Comparison of ENCODE assay signal across 1 fruit fly cellular context in the genomic region with DNA sequence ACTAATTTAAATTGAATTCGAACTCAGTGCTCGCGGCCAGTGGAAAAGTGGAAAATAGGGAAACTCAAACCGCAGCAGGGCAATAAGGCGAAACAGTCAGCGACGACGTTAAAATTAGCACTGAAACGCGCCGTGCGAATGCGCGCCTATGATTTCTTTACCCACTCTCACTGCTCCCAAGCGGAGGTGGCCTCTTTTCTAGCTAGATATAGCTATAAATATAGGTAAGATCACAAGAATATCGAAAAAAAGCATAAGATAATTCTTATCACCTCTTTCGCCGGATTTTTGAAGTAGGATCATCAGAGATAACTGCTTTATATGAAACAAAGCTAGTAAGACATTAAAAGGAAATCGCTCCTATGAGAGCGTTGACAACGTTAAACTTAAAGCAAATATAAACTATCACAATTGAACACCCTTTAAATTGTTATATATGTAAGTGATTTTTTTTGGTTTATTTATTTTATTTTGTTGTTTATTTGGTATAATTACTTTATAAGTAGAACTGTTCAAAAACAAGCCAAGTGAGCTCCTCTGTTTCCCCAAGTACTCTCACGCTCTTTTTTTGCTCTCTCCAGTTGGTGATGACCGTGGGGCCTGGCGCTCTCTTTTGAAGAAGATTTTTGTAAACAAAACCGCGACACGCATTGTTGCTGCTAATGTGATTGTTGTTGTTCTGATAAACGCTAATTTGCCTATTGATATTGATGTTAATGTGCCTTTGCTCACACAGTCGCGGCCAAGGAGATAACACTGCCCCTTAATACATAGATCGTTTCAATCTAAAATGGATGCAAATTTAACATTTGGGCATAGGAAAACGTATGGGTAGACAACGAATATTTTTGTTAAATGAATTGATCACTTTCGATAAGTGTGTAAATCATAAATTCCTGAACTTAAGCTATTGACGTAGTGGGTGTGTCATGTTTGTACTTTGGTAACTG.
A peak's percentile ranks its signal among the peaks of the same experiment; 100 is the strongest.
TF ChIP-seq lines count a peak whose summit lies in the region.

A gene (minus strand): TSS at position 124 of the 950 bp plus-strand sequence.

TF ChIP-seq in whole organism, embryonic, 481 proteins besides CTCF, POLR2A, EP300 and RAD21 (continued from another document and continues in another):
- TF ChIP-seq CG12155 (GFP tag; optimal IDR thresholded peaks at IDR 0.05; lab: Kevin White, UChicago) = no peak
- no peak for TF ChIP-seq CG9609 (GFP tag; optimal IDR thresholded peaks at IDR 0.05; lab: Kevin White, UChicago)
- TF ChIP-seq bowl (GFP tag; IDR thresholded peaks at IDR 0.05; lab: Robert Waterston, UW) = no peak
- TF ChIP-seq bsh (GFP tag; optimal IDR thresholded peaks at IDR 0.05; lab: Kevin White, UChicago) = peak; percentile 6 to 23
- TF ChIP-seq CG14050 (GFP tag; IDR thresholded peaks at IDR 0.05; lab: Robert Waterston, UW) = no peak; the same call in 2 of the 3 replicates
- TF ChIP-seq CG12659 (GFP tag; optimal IDR thresholded peaks at IDR 0.05; lab: Kevin White, UChicago) = peak; percentile 44
- no peak for TF ChIP-seq Dll (GFP tag; IDR thresholded peaks at IDR 0.05; lab: Robert Waterston, UW; ENCODE audit: partially characterized antibody)
- TF ChIP-seq Med (GFP tag; lab: Kevin White, UChicago) = peak; percentile 94
- peak; percentile 3 for TF ChIP-seq shn (GFP tag; optimal IDR thresholded peaks at IDR 0.05; lab: Kevin White, UChicago)
- peak; percentile 13 for TF ChIP-seq HLH54F (GFP tag; optimal IDR thresholded peaks at IDR 0.05; lab: Kevin White, UChicago)
- TF ChIP-seq CG30020 (tag; optimal IDR thresholded peaks at IDR 0.05; lab: Kevin White, UChicago) = no peak
- TF ChIP-seq ac (GFP tag; optimal IDR thresholded peaks at IDR 0.05; lab: Kevin White, UChicago) = no peak
- TF ChIP-seq CG42726 (GFP tag; IDR thresholded peaks at IDR 0.05; lab: Robert Waterston, UW; ENCODE audit: partially characterized antibody) = no peak
- no peak for TF ChIP-seq CG15479 (GFP tag; optimal IDR thresholded peaks at IDR 0.05; lab: Kevin White, UChicago)
- peak; percentile 32 for TF ChIP-seq ewg (GFP tag; optimal IDR thresholded peaks at IDR 0.05; lab: Kevin White, UChicago)
- peak; percentile 0 for TF ChIP-seq CG15696 (tag; optimal IDR thresholded peaks at IDR 0.05; lab: Kevin White, UChicago)
- TF ChIP-seq CG16815 (GFP tag; optimal IDR thresholded peaks at IDR 0.05; lab: Kevin White, UChicago) = no peak
- TF ChIP-seq Awh (GFP tag; IDR thresholded peaks at IDR 0.05; lab: Robert Waterston, UW) = peak; percentile 90
- TF ChIP-seq CG9437 (GFP tag; optimal IDR thresholded peaks at IDR 0.05; lab: Kevin White, UChicago) = peak; percentile 58
- no peak for TF ChIP-seq sima (GFP tag; optimal IDR thresholded peaks at IDR 0.05; lab: Kevin White, UChicago)
- no peak for TF ChIP-seq sens-2 (GFP tag; IDR thresholded peaks at IDR 0.05; lab: Robert Waterston, UW)
- no peak for TF ChIP-seq z (GFP tag; IDR thresholded peaks at IDR 0.05; lab: Robert Waterston, UW)
- TF ChIP-seq chif (GFP tag; optimal IDR thresholded peaks at IDR 0.05; lab: Kevin White, UChicago) = peak; percentile 15 to 41
- TF ChIP-seq sc (optimal IDR thresholded peaks at IDR 0.05; lab: Kevin White, UChicago) = no peak
- no peak for TF ChIP-seq sc (GFP tag; optimal IDR thresholded peaks at IDR 0.05; lab: Kevin White, UChicago)
- peak; percentile 11 for TF ChIP-seq zfh2 (GFP tag; optimal IDR thresholded peaks at IDR 0.05; lab: Kevin White, UChicago)
- TF ChIP-seq lilli (GFP tag; optimal IDR thresholded peaks at IDR 0.05; lab: Kevin White, UChicago) = peak; percentile 44
- peak; percentile 41; the same call in 1 of the 3 replicates for TF ChIP-seq CG3726 (GFP tag; IDR thresholded peaks at IDR 0.05; lab: Robert Waterston, UW)
- TF ChIP-seq exex (tag; optimal IDR thresholded peaks at IDR 0.05; lab: Kevin White, UChicago) = peak; percentile 74
- TF ChIP-seq yki (optimal IDR thresholded peaks at IDR 0.05; lab: Kevin White, UChicago) = peak; percentile 30
- TF ChIP-seq Abd-B (GFP tag; optimal IDR thresholded peaks at IDR 0.05; lab: Kevin White, UChicago) = no peak
- peak; percentile 58 for TF ChIP-seq Nf-YC (tag; optimal IDR thresholded peaks at IDR 0.05; lab: Kevin White, UChicago)
- peak; percentile 48 for TF ChIP-seq MTF-1 (GFP tag; optimal IDR thresholded peaks at IDR 0.05; lab: Kevin White, UChicago; ENCODE audit: borderline replicate concordance)
- TF ChIP-seq CG7745 (tag; optimal IDR thresholded peaks at IDR 0.05; lab: Kevin White, UChicago) = no peak
- TF ChIP-seq CG8944 (GFP tag; optimal IDR thresholded peaks at IDR 0.05; lab: Kevin White, UChicago) = no peak
- no peak for TF ChIP-seq Hey (tag; optimal IDR thresholded peaks at IDR 0.05; lab: Kevin White, UChicago)
- peak; percentile 25 for TF ChIP-seq CG10462 (GFP tag; optimal IDR thresholded peaks at IDR 0.05; lab: Kevin White, UChicago)
- TF ChIP-seq CG11695 (GFP tag; IDR thresholded peaks at IDR 0.05; lab: Robert Waterston, UW) = peak; percentile 80
- TF ChIP-seq CG33557 (GFP tag; optimal IDR thresholded peaks at IDR 0.05; lab: Kevin White, UChicago) = no peak
- peak; percentile 6 for TF ChIP-seq crc (GFP tag; optimal IDR thresholded peaks at IDR 0.05; lab: Kevin White, UChicago)
- no peak for TF ChIP-seq vnd (GFP tag; IDR thresholded peaks at IDR 0.05; lab: Robert Waterston, UW; ENCODE audit: partially characterized antibody)
- peak; percentile 3 for TF ChIP-seq oc (tag; optimal IDR thresholded peaks at IDR 0.05; lab: Kevin White, UChicago)
- TF ChIP-seq CG9932 (GFP tag; IDR thresholded peaks at IDR 0.05; lab: Robert Waterston, UW) = peak; percentile 61
- TF ChIP-seq lab (GFP tag; optimal IDR thresholded peaks at IDR 0.05; lab: Kevin White, UChicago) = peak; percentile 75
- TF ChIP-seq crol (GFP tag; IDR thresholded peaks at IDR 0.05; lab: Robert Waterston, UW) = no peak
- TF ChIP-seq jing (GFP tag; optimal IDR thresholded peaks at IDR 0.05; lab: Kevin White, UChicago) = no peak
- peak; percentile 32 for TF ChIP-seq Blimp-1 (GFP tag; optimal IDR thresholded peaks at IDR 0.05; lab: Kevin White, UChicago)
- TF ChIP-seq CG6254 (GFP tag; optimal IDR thresholded peaks at IDR 0.05; lab: Kevin White, UChicago) = peak; percentile 54
- peak; percentile 53; the same call in 1 of the 2 replicates for TF ChIP-seq NFAT (GFP tag; IDR thresholded peaks at IDR 0.05; lab: Robert Waterston, UW)
- no peak for TF ChIP-seq usp (GFP tag; optimal IDR thresholded peaks at IDR 0.05; lab: Kevin White, UChicago)
- TF ChIP-seq CG17361 (GFP tag; IDR thresholded peaks at IDR 0.05; lab: Robert Waterston, UW) = peak; percentile 70; the same call in 2 of the 3 replicates
- no peak for TF ChIP-seq grn (GFP tag; optimal IDR thresholded peaks at IDR 0.05; lab: Kevin White, UChicago)
- no peak for TF ChIP-seq Bdp1 (GFP tag; optimal IDR thresholded peaks at IDR 0.05; lab: Kevin White, UChicago)
- 0 out of 2 replicates have a peak, but pooled peaks have one; percentile 46 for TF ChIP-seq chm (GFP tag; IDR thresholded peaks at IDR 0.05; lab: Robert Waterston, UW)
- no peak for TF ChIP-seq p53 (GFP tag; optimal IDR thresholded peaks at IDR 0.05; lab: Kevin White, UChicago)
- no peak for TF ChIP-seq D (optimal IDR thresholded peaks at IDR 0.05; lab: Kevin White, UChicago)
- TF ChIP-seq D (GFP tag; optimal IDR thresholded peaks at IDR 0.05; lab: Kevin White, UChicago) = peak; percentile 42
- peak; percentile 52 for TF ChIP-seq odd (GFP tag; optimal IDR thresholded peaks at IDR 0.05; lab: Kevin White, UChicago)
- no peak for TF ChIP-seq ttk (GFP tag; IDR thresholded peaks at IDR 0.05; lab: Robert Waterston, UW)
- peak; percentile 27 for TF ChIP-seq CG10267 (tag; optimal IDR thresholded peaks at IDR 0.05; lab: Kevin White, UChicago)
- no peak for TF ChIP-seq Lim3 (GFP tag; IDR thresholded peaks at IDR 0.05; lab: Robert Waterston, UW)
- peak; percentile 2 for TF ChIP-seq CG1602 (GFP tag; optimal IDR thresholded peaks at IDR 0.05; lab: Kevin White, UChicago)
- no peak; the same call in 2 of the 3 replicates for TF ChIP-seq B-H1 (GFP tag; IDR thresholded peaks at IDR 0.05; lab: Robert Waterston, UW)
- no peak for TF ChIP-seq CG16813 (GFP tag; IDR thresholded peaks at IDR 0.05; lab: Robert Waterston, UW; ENCODE audit: partially characterized antibody)
- TF ChIP-seq klu (GFP tag; IDR thresholded peaks at IDR 0.05; lab: Robert Waterston, UW) = no peak
- peak; percentile 33; the same call in 1 of the 2 replicates for TF ChIP-seq CG10366 (GFP tag; IDR thresholded peaks at IDR 0.05; lab: Robert Waterston, UW)
- no peak for TF ChIP-seq emc (GFP tag; optimal IDR thresholded peaks at IDR 0.05; lab: Kevin White, UChicago)
- TF ChIP-seq Dip3 (GFP tag; optimal IDR thresholded peaks at IDR 0.05; lab: Kevin White, UChicago) = peak; percentile 39
- TF ChIP-seq CG3407 (GFP tag; optimal IDR thresholded peaks at IDR 0.05; lab: Kevin White, UChicago) = no peak
- peak; percentile 38; the same call in 2 of the 3 replicates for TF ChIP-seq zfh1 (GFP tag; IDR thresholded peaks at IDR 0.05; lab: Robert Waterston, UW)
- TF ChIP-seq grau (tag; optimal IDR thresholded peaks at IDR 0.05; lab: Kevin White, UChicago) = peak; percentile 59
- TF ChIP-seq Usf (GFP tag; optimal IDR thresholded peaks at IDR 0.05; lab: Kevin White, UChicago) = no peak
- TF ChIP-seq Ptx1 (GFP tag; IDR thresholded peaks at IDR 0.05; lab: Robert Waterston, UW) = peak; percentile 44
- TF ChIP-seq ab (GFP tag; optimal IDR thresholded peaks at IDR 0.05; lab: Kevin White, UChicago) = no peak
- no peak for TF ChIP-seq CG10321 (GFP tag; IDR thresholded peaks at IDR 0.05; lab: Robert Waterston, UW)
- no peak for TF ChIP-seq ato (GFP tag; IDR thresholded peaks at IDR 0.05; lab: Robert Waterston, UW; ENCODE audit: partially characterized antibody)
- TF ChIP-seq CG14710 (tag; optimal IDR thresholded peaks at IDR 0.05; lab: Kevin White, UChicago) = peak; percentile 0
- TF ChIP-seq CG15269 (tag; optimal IDR thresholded peaks at IDR 0.05; lab: Kevin White, UChicago) = peak; percentile 65
- TF ChIP-seq sr (GFP tag; IDR thresholded peaks at IDR 0.05; lab: Robert Waterston, UW) = 0 out of 3 replicates have a peak, but pooled peaks have one; percentile 26
- 0 out of 3 replicates have a peak, but pooled peaks have one; percentile 31 for TF ChIP-seq Opbp (GFP tag; IDR thresholded peaks at IDR 0.05; lab: Robert Waterston, UW; ENCODE audit: partially characterized antibody)
- TF ChIP-seq Gug (GFP tag; IDR thresholded peaks at IDR 0.05; lab: Robert Waterston, UW) = peak; percentile 9; the same call in 1 of the 4 replicates
- TF ChIP-seq cwo (GFP tag; optimal IDR thresholded peaks at IDR 0.05; lab: Kevin White, UChicago) = peak; percentile 44
- peak; percentile 22 for TF ChIP-seq CG17829 (tag; optimal IDR thresholded peaks at IDR 0.05; lab: Kevin White, UChicago)
- TF ChIP-seq dm (GFP tag; optimal IDR thresholded peaks at IDR 0.05; lab: Kevin White, UChicago) = no peak
- no peak for TF ChIP-seq ssp (GFP tag; IDR thresholded peaks at IDR 0.05; lab: Robert Waterston, UW)
- no peak for TF ChIP-seq Lpt (GFP tag; optimal IDR thresholded peaks at IDR 0.05; lab: Kevin White, UChicago)
- TF ChIP-seq wek (GFP tag; optimal IDR thresholded peaks at IDR 0.05; lab: Kevin White, UChicago) = peak; percentile 67
- TF ChIP-seq Eip74EF (GFP tag; optimal IDR thresholded peaks at IDR 0.05; lab: Kevin White, UChicago) = peak in 1 of 2 experiments; percentile 36
- TF ChIP-seq CG2202 (tag; optimal IDR thresholded peaks at IDR 0.05; lab: Kevin White, UChicago) = no peak
- no peak for TF ChIP-seq CG4328 (GFP tag; optimal IDR thresholded peaks at IDR 0.05; lab: Kevin White, UChicago)
- TF ChIP-seq YL-1 (GFP tag; optimal IDR thresholded peaks at IDR 0.05; lab: Kevin White, UChicago) = no peak
- TF ChIP-seq CG14667 (GFP tag; IDR thresholded peaks at IDR 0.05; lab: Robert Waterston, UW) = no peak
- peak; percentile 63; the same call in 1 of the 2 replicates for TF ChIP-seq stc (GFP tag; IDR thresholded peaks at IDR 0.05; lab: Robert Waterston, UW)
- peak; percentile 4 for TF ChIP-seq pnt (GFP tag; optimal IDR thresholded peaks at IDR 0.05; lab: Kevin White, UChicago)
- TF ChIP-seq Asciz (GFP tag; optimal IDR thresholded peaks at IDR 0.05; lab: Kevin White, UChicago) = peak; percentile 42
- peak; percentile 14 for TF ChIP-seq CG18619 (GFP tag; optimal IDR thresholded peaks at IDR 0.05; lab: Kevin White, UChicago)
- peak; percentile 10 for TF ChIP-seq CG13296 (GFP tag; optimal IDR thresholded peaks at IDR 0.05; lab: Kevin White, UChicago)
- TF ChIP-seq CG8089 (GFP tag; optimal IDR thresholded peaks at IDR 0.05; lab: Kevin White, UChicago) = peak; percentile 37
- peak; percentile 32 for TF ChIP-seq HmgZ (tag; optimal IDR thresholded peaks at IDR 0.05; lab: Kevin White, UChicago)
- no peak for TF ChIP-seq sna (GFP tag; IDR thresholded peaks at IDR 0.05; lab: Robert Waterston, UW; ENCODE audit: partially characterized antibody)
- no peak for TF ChIP-seq Ets97D (GFP tag; optimal IDR thresholded peaks at IDR 0.05; lab: Kevin White, UChicago)
- TF ChIP-seq CG14965 (GFP tag; optimal IDR thresholded peaks at IDR 0.05; lab: Kevin White, UChicago; ENCODE audit: borderline replicate concordance) = no peak
- no peak for TF ChIP-seq Sin3A (optimal IDR thresholded peaks at IDR 0.05; lab: Kevin White, UChicago)
- peak; percentile 48 for TF ChIP-seq eyg (GFP tag; optimal IDR thresholded peaks at IDR 0.05; lab: Kevin White, UChicago)
- TF ChIP-seq Myb (GFP tag; optimal IDR thresholded peaks at IDR 0.05; lab: Kevin White, UChicago) = peak; percentile 19
- TF ChIP-seq CG13624 (GFP tag; optimal IDR thresholded peaks at IDR 0.05; lab: Kevin White, UChicago) = peak; percentile 41
- peak; percentile 87 for TF ChIP-seq vvl (GFP tag; IDR thresholded peaks at IDR 0.05; lab: Robert Waterston, UW)
- no peak for TF ChIP-seq Taf1 (GFP tag; IDR thresholded peaks at IDR 0.05; lab: Robert Waterston, UW)
- no peak for TF ChIP-seq CG8359 (GFP tag; optimal IDR thresholded peaks at IDR 0.05; lab: Kevin White, UChicago; ENCODE audit: borderline replicate concordance)
- peak; percentile 7; the same call in 1 of the 2 replicates for TF ChIP-seq Adf1 (GFP tag; IDR thresholded peaks at IDR 0.05; lab: Robert Waterston, UW)
- TF ChIP-seq CG31441 (GFP tag; IDR thresholded peaks at IDR 0.05; lab: Robert Waterston, UW) = peak; percentile 68
- TF ChIP-seq CG16779 (GFP tag; IDR thresholded peaks at IDR 0.05; lab: Robert Waterston, UW) = no peak
- peak; percentile 2 for TF ChIP-seq gcm2 (GFP tag; optimal IDR thresholded peaks at IDR 0.05; lab: Kevin White, UChicago)
- peak; percentile 69 for TF ChIP-seq slbo (GFP tag; IDR thresholded peaks at IDR 0.05; lab: Robert Waterston, UW)
- no peak for TF ChIP-seq CG17612 (GFP tag; IDR thresholded peaks at IDR 0.05; lab: Robert Waterston, UW)
- peak; percentile 30 for TF ChIP-seq slp2 (GFP tag; optimal IDR thresholded peaks at IDR 0.05; lab: Kevin White, UChicago)
- TF ChIP-seq az2 (GFP tag; optimal IDR thresholded peaks at IDR 0.05; lab: Kevin White, UChicago) = peak; percentile 20
- peak; percentile 40; the same call in 1 of the 2 replicates for TF ChIP-seq CG3847 (GFP tag; IDR thresholded peaks at IDR 0.05; lab: Robert Waterston, UW)
